Worm (Caenorhabditis elegans): Measurements from ENCODE around the gene nas-18.
A peak's percentile ranks its signal among the peaks of the same experiment; 100 is the strongest.

The nas-18 gene

ce11 chrV:11403702-11404101, 7.5 kb downstream of the nas-18 start:
- TF ChIP-seq snpc-4 (tag; optimal IDR thresholded peaks at IDR 0.05): no peak
- peak; percentile 90 for TF ChIP-seq elt-2 (tag; optimal IDR thresholded peaks at IDR 0.05)
- TF ChIP-seq pqm-1 (tag; optimal IDR thresholded peaks at IDR 0.05): peak; percentile 64

ce11 chrV:11407251-11407650, 11.0 kb downstream of the nas-18 start, which contains the start of gene K03B8.6:
K03B8.6 (plus strand) TSS chrV:11407584.
- TF ChIP-seq nhr-237 (tag; optimal IDR thresholded peaks at IDR 0.05): no peak
- no peak for TF ChIP-seq skn-1 (tag; optimal IDR thresholded peaks at IDR 0.05)
- no peak for TF ChIP-seq daf-12 (tag; optimal IDR thresholded peaks at IDR 0.05)
- no peak for TF ChIP-seq egl-5 (tag; optimal IDR thresholded peaks at IDR 0.05)
- no peak for TF ChIP-seq snpc-4 (tag; optimal IDR thresholded peaks at IDR 0.05)
- TF ChIP-seq ceh-9 (tag; optimal IDR thresholded peaks at IDR 0.05): no peak
- TF ChIP-seq nhr-25 (tag; optimal IDR thresholded peaks at IDR 0.05): no peak
- TF ChIP-seq elt-2 (tag; optimal IDR thresholded peaks at IDR 0.05): no peak
- no peak for TF ChIP-seq pqm-1 (tag; optimal IDR thresholded peaks at IDR 0.05)
- no peak for TF ChIP-seq ztf-11 (tag; optimal IDR thresholded peaks at IDR 0.05)
- TF ChIP-seq eor-1 (tag; optimal IDR thresholded peaks at IDR 0.05): no peak
- TF ChIP-seq tbx-2 (tag; optimal IDR thresholded peaks at IDR 0.05): no peak
- no peak for TF ChIP-seq R02D3.7 (tag; optimal IDR thresholded peaks at IDR 0.05)
- TF ChIP-seq nhr-43 (tag; optimal IDR thresholded peaks at IDR 0.05; ENCODE audit: poor library complexity, severe bottlenecking): no peak
- no peak for TF ChIP-seq ceh-82 (tag; optimal IDR thresholded peaks at IDR 0.05)
- TF ChIP-seq mml-1 (tag; optimal IDR thresholded peaks at IDR 0.05): no peak
- no peak for TF ChIP-seq unc-39 (tag; optimal IDR thresholded peaks at IDR 0.05)
- TF ChIP-seq fos-1 (tag; optimal IDR thresholded peaks at IDR 0.05): no peak
- TF ChIP-seq nhr-76 (tag; optimal IDR thresholded peaks at IDR 0.05): no peak
- no peak for TF ChIP-seq ZK546.5 (tag; optimal IDR thresholded peaks at IDR 0.05)

ce11 chrV:11410902-11411561, 14.8 kb downstream of the nas-18 start, which contains the start of the genes K03B8.8 and grl-3:
K03B8.8 (minus strand) TSS chrV:11411002.
grl-3 (plus strand) TSS chrV:11411511.
- TF ChIP-seq nhr-25 (tag; optimal IDR thresholded peaks at IDR 0.05): no peak
- TF ChIP-seq jun-1 (tag; optimal IDR thresholded peaks at IDR 0.05): no peak
- no peak for TF ChIP-seq elt-2 (tag; optimal IDR thresholded peaks at IDR 0.05)
- no peak for TF ChIP-seq mml-1 (tag; optimal IDR thresholded peaks at IDR 0.05)
- TF ChIP-seq nhr-67 (tag; optimal IDR thresholded peaks at IDR 0.05): no peak
- TF ChIP-seq lin-15B (tag; optimal IDR thresholded peaks at IDR 0.05): no peak

- no peak for TF ChIP-seq ZK546.5 (tag; optimal IDR thresholded peaks at IDR 0.05)
- TF ChIP-seq ztf-4 (tag; optimal IDR thresholded peaks at IDR 0.05): no peak
- TF ChIP-seq jun-1 (tag; optimal IDR thresholded peaks at IDR 0.05): peak; percentile 58
- peak; percentile 2 for TF ChIP-seq lsy-12 (tag; optimal IDR thresholded peaks at IDR 0.05)
- TF ChIP-seq ceh-82 (tag; optimal IDR thresholded peaks at IDR 0.05): no peak
- TF ChIP-seq elt-2 (tag; optimal IDR thresholded peaks at IDR 0.05): peak; percentile 79
- peak; percentile 14 for TF ChIP-seq snpc-4 (tag; optimal IDR thresholded peaks at IDR 0.05)
- TF ChIP-seq elt-3 (tag; optimal IDR thresholded peaks at IDR 0.05): no peak
- peak; percentile 60 for TF ChIP-seq pqm-1 (tag; optimal IDR thresholded peaks at IDR 0.05)
Measured at ce11 chrV:11412125-11412524, 15.9 kb downstream of the nas-18 start.

ce11 chrV:11415059-11415458, 18.8 kb downstream of the nas-18 start, which contains the start of gene deg-3:
deg-3 (minus strand) TSS chrV:11415159.
- no peak for TF ChIP-seq jun-1 (tag; optimal IDR thresholded peaks at IDR 0.05)
- TF ChIP-seq lsy-12 (tag; optimal IDR thresholded peaks at IDR 0.05): no peak
- no peak for TF ChIP-seq egl-5 (tag; optimal IDR thresholded peaks at IDR 0.05)
- no peak for TF ChIP-seq tbx-2 (tag; optimal IDR thresholded peaks at IDR 0.05)
- no peak for TF ChIP-seq eor-1 (tag; optimal IDR thresholded peaks at IDR 0.05)
- no peak for TF ChIP-seq ceh-16 (tag; optimal IDR thresholded peaks at IDR 0.05)
- no peak for TF ChIP-seq fkh-10 (GFP tag; optimal IDR thresholded peaks at IDR 0.05)
- TF ChIP-seq aly-2 (tag; optimal IDR thresholded peaks at IDR 0.05): no peak
- TF ChIP-seq nhr-76 (tag; optimal IDR thresholded peaks at IDR 0.05): no peak
- no peak for TF ChIP-seq nhr-12 (tag; optimal IDR thresholded peaks at IDR 0.05)
- TF ChIP-seq lin-39 (tag; optimal IDR thresholded peaks at IDR 0.05): no peak
- no peak for TF ChIP-seq nhr-43 (tag; optimal IDR thresholded peaks at IDR 0.05; ENCODE audit: poor library complexity, severe bottlenecking)
- no peak for TF ChIP-seq nhr-23 (tag; optimal IDR thresholded peaks at IDR 0.05)
- TF ChIP-seq R02D3.7 (tag; optimal IDR thresholded peaks at IDR 0.05): no peak
- TF ChIP-seq nhr-77 (tag; optimal IDR thresholded peaks at IDR 0.05): no peak
- TF ChIP-seq nhr-28 (tag; optimal IDR thresholded peaks at IDR 0.05): no peak
- TF ChIP-seq pqm-1 (tag; optimal IDR thresholded peaks at IDR 0.05): no peak
- no peak for TF ChIP-seq elt-3 (tag; optimal IDR thresholded peaks at IDR 0.05)
- TF ChIP-seq sea-2 (GFP tag; optimal IDR thresholded peaks at IDR 0.05): no peak
- TF ChIP-seq nhr-237 (tag; optimal IDR thresholded peaks at IDR 0.05): no peak

Measured in whole organism, L3 larva.